Fruit fly (Drosophila melanogaster) Kc167 (cell line): Measurements from ENCODE around the gene wntD.

ENCODE experiments used
- Sin3A ChIP-seq: fragments of >200 bp; optimal IDR thresholded peaks from 2 replicates; lab custom pipeline; 2018; ENCODE audit warnings: missing external identifiers
- insv ChIP-seq: fragments of >200 bp; optimal IDR thresholded peaks from 3 replicates; lab custom pipeline; 2018; ENCODE audit warnings: missing external identifiers

DNA sequence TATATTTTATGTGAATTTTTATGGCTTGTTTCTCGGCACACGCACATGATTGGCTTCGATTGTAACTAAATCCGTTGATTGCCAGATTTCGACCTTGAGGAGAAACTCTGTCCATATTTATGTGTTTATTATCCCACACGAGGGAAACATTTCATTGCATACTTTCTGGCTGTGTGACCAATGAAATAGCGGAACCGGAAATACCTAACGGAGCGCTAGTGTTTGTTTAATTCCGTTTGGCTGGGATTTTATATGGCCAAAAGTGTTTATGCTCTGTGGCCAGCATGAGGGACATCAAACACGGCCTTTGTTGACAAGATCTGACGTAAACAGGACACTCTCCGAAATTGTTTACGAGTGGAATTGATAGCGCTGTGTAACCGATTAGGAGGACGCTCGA lies 26.9 kb upstream of the wntD start:
- TF ChIP-seq insv (lab: Kevin White, UChicago) (no peak), Sin3A (no peak)
